Worm (Caenorhabditis elegans) whole organism, L4 larva: ENCODE data around the gene srh-159.

Experiments used
- T26A8.4 ChIP-seq: fragments of 200-800 bp; sonication (Bioruptor generic); IDR thresholded peaks from 2 replicates; pipeline ENCODE4 v1.3.6; 2022; ENCODE audit warnings: missing genetic modification characterization, missing compliant biosample characterization
- ama-1 ChIP-seq: fragments of 150-350 bp; optimal IDR thresholded peaks from 2 replicates; lab custom pipeline; 2014; ENCODE audit warnings: inconsistent platforms, mixed read lengths
- ceh-82 ChIP-seq: sonication (generic microtip); optimal IDR thresholded peaks from 2 replicates; lab custom pipeline; 2017; ENCODE audit warnings: missing biosample characterization, missing genetic modification characterization
- mxl-3 ChIP-seq: fragments of 200-800 bp; sonication (Bioruptor generic); optimal IDR thresholded peaks from 2 replicates; lab custom pipeline; 2018; ENCODE audit warnings: mild to moderate bottlenecking, missing genetic modification characterization, missing compliant biosample characterization
- snpc-4 ChIP-seq: fragments of 150-350 bp; optimal IDR thresholded peaks from 2 replicates; lab custom pipeline; 2014; ENCODE audit warnings: missing biosample characterization, missing genetic modification characterization

DNA sequence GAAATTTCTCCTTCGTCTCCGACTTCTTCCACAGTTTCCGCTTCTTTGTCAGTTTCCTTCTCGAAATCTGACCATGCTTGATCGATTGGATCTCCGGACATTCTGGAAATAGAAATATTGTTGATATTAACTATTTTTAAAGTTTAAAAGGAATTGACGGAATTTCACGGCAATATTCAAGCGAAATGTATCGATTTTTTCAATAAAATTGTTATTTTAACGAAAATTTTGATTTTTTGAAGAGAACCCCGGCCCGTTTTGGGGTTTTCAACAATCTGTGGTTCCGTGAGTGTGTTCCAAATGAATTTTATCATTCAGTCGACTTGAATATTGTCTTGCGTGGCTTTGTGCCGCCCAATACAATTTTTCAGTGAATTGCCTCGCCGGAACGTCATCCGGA, 25.0 kb upstream of the srh-159 start, which contains the start of gene F40D4.13:
- TF ChIP-seq mxl-3 (no peak), ceh-82 (tag; lab: Kevin White, UChicago) (no peak), snpc-4 (tag; lab: Kevin White, UChicago) (no peak), T26A8.4 (GFP tag; lab: Robert Waterston, UW) (no peak), ama-1 (no peak)
